Fruit fly (Drosophila melanogaster): ENCODE measurements around the gene CG7376.

CG7376 gene

DNA sequence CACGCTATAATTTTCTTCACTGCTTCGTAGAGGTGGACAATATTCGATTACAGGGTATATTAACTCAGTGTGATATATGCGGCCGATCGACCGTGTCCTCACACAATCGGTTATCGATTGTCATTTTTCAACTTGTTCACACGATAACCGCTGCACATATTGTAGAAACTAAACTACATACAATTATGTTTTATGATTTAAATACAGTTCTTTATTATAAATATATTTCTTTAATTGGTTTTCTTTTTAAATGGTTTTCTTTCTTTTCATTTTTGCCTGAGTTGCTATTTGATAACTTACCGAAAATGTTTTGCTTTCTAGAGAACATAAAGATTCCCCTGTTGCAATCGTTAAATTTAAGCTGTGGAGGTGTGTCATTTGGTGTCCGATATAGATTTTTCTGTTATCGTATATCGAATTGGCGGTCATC is at the start of gene CG7376, which contains the start of gene fmt (continued):
- peak; percentile 49 for TF ChIP-seq CG13775 (GFP tag; optimal IDR thresholded peaks at IDR 0.05)
- TF ChIP-seq CG15011 (GFP tag; optimal IDR thresholded peaks at IDR 0.05): no peak
- TF ChIP-seq cwo (GFP tag; optimal IDR thresholded peaks at IDR 0.05): no peak
- no peak for TF ChIP-seq CG1603 (tag; optimal IDR thresholded peaks at IDR 0.05)
- TF ChIP-seq Max (GFP tag; optimal IDR thresholded peaks at IDR 0.05): peak; percentile 63
- TF ChIP-seq nerfin-2 (GFP tag; IDR thresholded peaks at IDR 0.05; ENCODE audit: partially characterized antibody): peak; percentile 90
- TF ChIP-seq sisA (GFP tag; IDR thresholded peaks at IDR 0.05): no peak
- no peak for TF ChIP-seq CG11560 (tag; IDR thresholded peaks at IDR 0.05)
- TF ChIP-seq CG11456 (GFP tag; IDR thresholded peaks at IDR 0.05): no peak
- no peak for TF ChIP-seq ap (GFP tag; IDR thresholded peaks at IDR 0.05)
- no peak for TF ChIP-seq CG34422 (GFP tag; IDR thresholded peaks at IDR 0.05)
- TF ChIP-seq CG3163 (GFP tag; optimal IDR thresholded peaks at IDR 0.05): no peak
- no peak for TF ChIP-seq CG12219 (GFP tag; optimal IDR thresholded peaks at IDR 0.05)
- peak in 1 of 2 experiments; percentile 42 for TF ChIP-seq dpn (GFP tag; optimal IDR thresholded peaks at IDR 0.05)
- TF ChIP-seq CG2116 (GFP tag; optimal IDR thresholded peaks at IDR 0.05): peak; percentile 93
- no peak for TF ChIP-seq sens (GFP tag)
- TF ChIP-seq CkIIα-i1 (GFP tag; IDR thresholded peaks at IDR 0.05): no peak
- peak; percentile 20 for TF ChIP-seq Hsf (GFP tag; optimal IDR thresholded peaks at IDR 0.05)
- no peak for TF ChIP-seq Optix (GFP tag; IDR thresholded peaks at IDR 0.05)
- no peak for TF ChIP-seq ems (GFP tag; optimal IDR thresholded peaks at IDR 0.05)
- peak; percentile 83 for TF ChIP-seq CG14710 (tag; optimal IDR thresholded peaks at IDR 0.05)
- no peak for TF ChIP-seq trh (GFP tag; optimal IDR thresholded peaks at IDR 0.05)
- TF ChIP-seq Trl (optimal IDR thresholded peaks at IDR 0.05): no peak
- no peak for TF ChIP-seq Trl (GFP tag; optimal IDR thresholded peaks at IDR 0.05)
- TF ChIP-seq amos (GFP tag; IDR thresholded peaks at IDR 0.05; ENCODE audit: partially characterized antibody): peak; percentile 63
- TF ChIP-seq CG8765 (GFP tag; IDR thresholded peaks at IDR 0.05): no peak
- TF ChIP-seq hbn (GFP tag; IDR thresholded peaks at IDR 0.05; ENCODE audit: partially characterized antibody): peak; percentile 40; the same call in 1 of the 2 replicates
- no peak for TF ChIP-seq CG5245 (GFP tag; optimal IDR thresholded peaks at IDR 0.05)
- no peak for TF ChIP-seq chm (GFP tag; IDR thresholded peaks at IDR 0.05)
- no peak for TF ChIP-seq CG15073 (GFP tag; optimal IDR thresholded peaks at IDR 0.05)
- TF ChIP-seq Stat92E (GFP tag; optimal IDR thresholded peaks at IDR 0.05): peak in 1 of 3 experiments; percentile 64
- no peak; the same call in 1 of the 2 replicates for TF ChIP-seq esg (GFP tag; conservative IDR thresholded peaks at IDR 0.05)
- TF ChIP-seq HLH54F (GFP tag; optimal IDR thresholded peaks at IDR 0.05): no peak
- no peak for TF ChIP-seq Fer2 (tag; optimal IDR thresholded peaks at IDR 0.05)
- no peak for TF ChIP-seq croc (GFP tag; conservative IDR thresholded peaks at IDR 0.05)
- TF ChIP-seq Dad (GFP tag; optimal IDR thresholded peaks at IDR 0.05): no peak
- no peak for TF ChIP-seq Aef1 (GFP tag; IDR thresholded peaks at IDR 0.05)
- TF ChIP-seq CG32767 (GFP tag; IDR thresholded peaks at IDR 0.05): no peak
- TF ChIP-seq CG4820 (GFP tag; optimal IDR thresholded peaks at IDR 0.05): no peak
- TF ChIP-seq NFAT (GFP tag; IDR thresholded peaks at IDR 0.05): no peak
- TF ChIP-seq fd102C (GFP tag; optimal IDR thresholded peaks at IDR 0.05): no peak
- TF ChIP-seq CG12942 (GFP tag; optimal IDR thresholded peaks at IDR 0.05): no peak
- peak; percentile 79 for TF ChIP-seq ato (GFP tag; IDR thresholded peaks at IDR 0.05; ENCODE audit: partially characterized antibody)
- TF ChIP-seq CG10321 (GFP tag; IDR thresholded peaks at IDR 0.05): no peak
- no peak for TF ChIP-seq CG32772 (GFP tag; IDR thresholded peaks at IDR 0.05)
- TF ChIP-seq Lpt (GFP tag; optimal IDR thresholded peaks at IDR 0.05): no peak
- TF ChIP-seq Hand (GFP tag; optimal IDR thresholded peaks at IDR 0.05): no peak
- peak; percentile 37 for TF ChIP-seq fd3F (GFP tag; optimal IDR thresholded peaks at IDR 0.05)
- TF ChIP-seq CG15479 (GFP tag; optimal IDR thresholded peaks at IDR 0.05): peak; percentile 36
- TF ChIP-seq slou (GFP tag; optimal IDR thresholded peaks at IDR 0.05): no peak
- TF ChIP-seq CG4707 (GFP tag; optimal IDR thresholded peaks at IDR 0.05): no peak
- peak; percentile 58 for TF ChIP-seq CG13424 (tag; optimal IDR thresholded peaks at IDR 0.05)
